Fruit fly (Drosophila melanogaster) whole organism, prepupa: Measurements from ENCODE around the gene comm3.
A peak's percentile ranks its signal among the peaks of the same experiment; 100 is the strongest.

ENCODE experiments used
- Blimp-1 ChIP-seq: fragments of 200-800 bp; sonication (Bioruptor generic); optimal IDR thresholded peaks from 3 replicates; lab custom pipeline; 2017; ENCODE audit warnings: missing biosample characterization, missing genetic modification characterization, mild to moderate bottlenecking, moderate library complexity, missing genetic modification reagents
- CG11294 ChIP-seq: fragments of 200-800 bp; sonication (Bioruptor generic); IDR thresholded peaks from 2 replicates; pipeline ENCODE4 v1.3.6; 2022; ENCODE audit warnings: missing biosample characterization, missing genetic modification characterization
- CG11762 ChIP-seq: fragments of 200-800 bp; sonication (Bioruptor generic); optimal IDR thresholded peaks from 3 replicates; lab custom pipeline; 2016; ENCODE audit warnings: missing biosample characterization, missing genetic modification characterization; ENCODE audit not compliant: insufficient read depth
- CG11902 ChIP-seq: fragments of 200-800 bp; sonication (Bioruptor generic); optimal IDR thresholded peaks from 3 replicates; lab custom pipeline; 2016; ENCODE audit warnings: missing biosample characterization, missing genetic modification characterization
- CG15336 ChIP-seq: fragments of 200-800 bp; sonication (Bioruptor generic); IDR thresholded peaks from 2 replicates; pipeline ENCODE4 v1.3.6; 2022; ENCODE audit warnings: missing biosample characterization, missing genetic modification characterization
- CG1621 ChIP-seq: fragments of 200-800 bp; sonication (Bioruptor generic); optimal IDR thresholded peaks from 3 replicates; lab custom pipeline; 2018; ENCODE audit warnings: missing biosample characterization, mild to moderate bottlenecking, missing genetic modification characterization
- CG16779 ChIP-seq: fragments of 200-800 bp; sonication (Bioruptor generic); optimal IDR thresholded peaks from 3 replicates; lab custom pipeline; 2017; ENCODE audit warnings: missing biosample characterization, mild to moderate bottlenecking, missing genetic modification characterization
- CG31627 ChIP-seq: fragments of 200-800 bp; sonication (Bioruptor generic); optimal IDR thresholded peaks from 3 replicates; lab custom pipeline; 2016; ENCODE audit warnings: missing biosample characterization, missing genetic modification characterization
- CG32006 ChIP-seq: fragments of 200-800 bp; sonication (Bioruptor generic); optimal IDR thresholded peaks from 3 replicates; lab custom pipeline; 2017; ENCODE audit warnings: missing biosample characterization, mild to moderate bottlenecking, missing genetic modification characterization
- CG34406 ChIP-seq: fragments of 200-800 bp; sonication (Bioruptor generic); optimal IDR thresholded peaks from 3 replicates; lab custom pipeline; 2016; ENCODE audit warnings: missing biosample characterization, missing genetic modification characterization
- CG3919 ChIP-seq: fragments of 200-800 bp; sonication (Bioruptor generic); optimal IDR thresholded peaks from 3 replicates; lab custom pipeline; 2016; ENCODE audit warnings: missing biosample characterization, missing genetic modification characterization
- CG4318 ChIP-seq: fragments of 200-800 bp; sonication (Bioruptor generic); optimal IDR thresholded peaks from 3 replicates; lab custom pipeline; 2017; ENCODE audit warnings: missing biosample characterization, mild to moderate bottlenecking, missing genetic modification characterization
- CG6163 ChIP-seq: fragments of 200-800 bp; sonication (Bioruptor generic); IDR thresholded peaks from 3 replicates; pipeline ENCODE4 v1.3.6; 2022; ENCODE audit warnings: missing biosample characterization, missing genetic modification characterization
- CG6276 ChIP-seq: fragments of 200-800 bp; sonication (Bioruptor generic); optimal IDR thresholded peaks from 2 replicates; lab custom pipeline; 2017; ENCODE audit warnings: missing biosample characterization, mild to moderate bottlenecking, missing genetic modification characterization
- CG6854 ChIP-seq: fragments of 200-800 bp; sonication (Bioruptor generic); optimal IDR thresholded peaks from 2 replicates; lab custom pipeline; 2017; ENCODE audit warnings: missing biosample characterization, mild to moderate bottlenecking, missing genetic modification characterization
- CG8119 ChIP-seq: fragments of 200-800 bp; sonication (Bioruptor generic); IDR thresholded peaks from 3 replicates; pipeline ENCODE4 v1.3.6; 2022; ENCODE audit warnings: missing biosample characterization, missing genetic modification characterization
- CG8319 ChIP-seq: fragments of 200-800 bp; sonication (Bioruptor generic); optimal IDR thresholded peaks from 3 replicates; lab custom pipeline; 2016; ENCODE audit warnings: missing biosample characterization, missing genetic modification characterization
- CG8632 ChIP-seq: fragments of 200-800 bp; sonication (Bioruptor generic); optimal IDR thresholded peaks from 3 replicates; lab custom pipeline; 2016; ENCODE audit warnings: missing biosample characterization, missing genetic modification characterization
- CG9139 ChIP-seq: fragments of 200-800 bp; sonication (Bioruptor generic); optimal IDR thresholded peaks from 3 replicates; lab custom pipeline; 2017; ENCODE audit warnings: missing biosample characterization, mild to moderate bottlenecking, missing genetic modification characterization
- Eip75B ChIP-seq: fragments of 200-800 bp; sonication (Bioruptor generic); optimal IDR thresholded peaks from 3 replicates; lab custom pipeline; 2016; ENCODE audit warnings: missing biosample characterization, missing genetic modification characterization
- Eip78C ChIP-seq: fragments of 200-800 bp; sonication (Bioruptor generic); peaks from one replicate; lab custom pipeline; 2016; ENCODE audit warnings: missing biosample characterization, missing genetic modification characterization
- Eip93F ChIP-seq: fragments of 200-800 bp; sonication (Bioruptor generic); optimal IDR thresholded peaks from 2 replicates; lab custom pipeline; 2016; ENCODE audit warnings: missing biosample characterization, mild to moderate bottlenecking, missing genetic modification characterization
- Ets21C ChIP-seq: fragments of 200-800 bp; sonication (Bioruptor generic); optimal IDR thresholded peaks from 3 replicates; lab custom pipeline; 2016; ENCODE audit warnings: missing biosample characterization, missing genetic modification characterization
- Gug ChIP-seq: fragments of 200-800 bp; sonication (Bioruptor generic); IDR thresholded peaks from 2 replicates; pipeline ENCODE4 v1.3.6; 2022; ENCODE audit warnings: missing biosample characterization, missing genetic modification characterization
- Hr38 ChIP-seq: sonication (Bioruptor generic); optimal IDR thresholded peaks from 2 replicates; lab custom pipeline; 2016; ENCODE audit warnings: missing biosample characterization, missing genetic modification characterization
- Hr39 ChIP-seq: fragments of 200-800 bp; sonication (Bioruptor generic); optimal IDR thresholded peaks from 2 replicates; lab custom pipeline; 2016; ENCODE audit warnings: missing biosample characterization, missing genetic modification characterization
- Met ChIP-seq: fragments of 200-800 bp; sonication (Bioruptor generic); optimal IDR thresholded peaks from 3 replicates; lab custom pipeline; 2016; ENCODE audit warnings: missing biosample characterization, missing genetic modification characterization
- OdsH ChIP-seq: fragments of 200-800 bp; sonication (Bioruptor generic); optimal IDR thresholded peaks from 3 replicates; lab custom pipeline; 2016; ENCODE audit warnings: missing biosample characterization, missing genetic modification characterization
- Sox14 ChIP-seq: fragments of 200-800 bp; sonication (Bioruptor generic); optimal IDR thresholded peaks from 3 replicates; lab custom pipeline; 2016; ENCODE audit warnings: missing biosample characterization, missing genetic modification characterization
- Sox15 ChIP-seq: fragments of 200-800 bp; sonication (Bioruptor generic); optimal IDR thresholded peaks from 3 replicates; lab custom pipeline; 2016; ENCODE audit warnings: missing biosample characterization, missing genetic modification characterization
- achi ChIP-seq: fragments of 200-800 bp; sonication (Bioruptor generic); optimal IDR thresholded peaks from 3 replicates; lab custom pipeline; 2016; ENCODE audit warnings: missing biosample characterization, missing genetic modification characterization
- acj6 ChIP-seq: fragments of 200-800 bp; sonication (Bioruptor generic); optimal IDR thresholded peaks from 3 replicates; lab custom pipeline; 2016; ENCODE audit warnings: missing biosample characterization, missing genetic modification characterization
- cyc ChIP-seq: fragments of 200-800 bp; sonication (Bioruptor generic); optimal IDR thresholded peaks from 3 replicates; lab custom pipeline; 2016; ENCODE audit warnings: missing biosample characterization, missing genetic modification characterization
- dac ChIP-seq: fragments of 200-800 bp; sonication (Bioruptor generic); optimal IDR thresholded peaks from 2 replicates; lab custom pipeline; 2017; ENCODE audit warnings: missing biosample characterization, mild to moderate bottlenecking, missing genetic modification characterization
- dsx ChIP-seq: fragments of 200-800 bp; optimal IDR thresholded peaks from 3 replicates; lab custom pipeline; 2019; ENCODE audit warnings: missing biosample characterization, mild to moderate bottlenecking, missing genetic modification characterization, moderate library complexity; ENCODE audit not compliant: poor library complexity, severe bottlenecking
- eg ChIP-seq: fragments of 200-800 bp; sonication (Bioruptor generic); IDR thresholded peaks from 3 replicates; pipeline ENCODE4 v1.3.6; 2022; ENCODE audit warnings: missing biosample characterization, missing genetic modification characterization
- fd85E ChIP-seq: fragments of 200-800 bp; sonication (Bioruptor generic); optimal IDR thresholded peaks from 3 replicates; lab custom pipeline; 2016; ENCODE audit warnings: missing biosample characterization, missing genetic modification characterization
- fkh ChIP-seq: fragments of 200-800 bp; sonication (Bioruptor generic); optimal IDR thresholded peaks from 3 replicates; lab custom pipeline; 2017; ENCODE audit warnings: missing biosample characterization, mild to moderate bottlenecking, missing genetic modification characterization, moderate library complexity
- lz ChIP-seq: fragments of 200-800 bp; sonication (Bioruptor generic); optimal IDR thresholded peaks from 3 replicates; lab custom pipeline; 2016; ENCODE audit warnings: missing biosample characterization, missing genetic modification characterization
- net ChIP-seq: fragments of 200-800 bp; sonication (Bioruptor generic); optimal IDR thresholded peaks from 3 replicates; lab custom pipeline; 2016; ENCODE audit warnings: missing biosample characterization, missing genetic modification characterization
- spab ChIP-seq: fragments of 200-800 bp; sonication (Bioruptor generic); optimal IDR thresholded peaks from 2 replicates; lab custom pipeline; 2017; ENCODE audit warnings: missing biosample characterization, mild to moderate bottlenecking, missing genetic modification characterization, missing genetic modification reagents
- ss ChIP-seq, 2 experiments: fragments of 200-800 bp; sonication (Bioruptor generic); optimal IDR thresholded peaks; 2 replicates in 1 of 2; 3 replicates in 1 of 2; lab custom pipeline; 2017 to 2018; ENCODE audit warnings: mild to moderate bottlenecking in 2 of 2, missing biosample characterization in 2 of 2, missing genetic modification characterization in 2 of 2, moderate library complexity in 1 of 2
- svp ChIP-seq: fragments of 200-800 bp; sonication (Bioruptor generic); peaks from one replicate; lab custom pipeline; 2016; ENCODE audit warnings: missing biosample characterization, missing genetic modification characterization
- topi ChIP-seq: fragments of 200-800 bp; sonication (Bioruptor generic); optimal IDR thresholded peaks from 3 replicates; lab custom pipeline; 2016; ENCODE audit warnings: missing biosample characterization, missing genetic modification characterization
- vri ChIP-seq: fragments of 200-800 bp; sonication (Bioruptor generic); optimal IDR thresholded peaks from 3 replicates; lab custom pipeline; 2016; ENCODE audit warnings: missing biosample characterization, mild to moderate bottlenecking, missing genetic modification characterization

comm3 gene

DNA sequence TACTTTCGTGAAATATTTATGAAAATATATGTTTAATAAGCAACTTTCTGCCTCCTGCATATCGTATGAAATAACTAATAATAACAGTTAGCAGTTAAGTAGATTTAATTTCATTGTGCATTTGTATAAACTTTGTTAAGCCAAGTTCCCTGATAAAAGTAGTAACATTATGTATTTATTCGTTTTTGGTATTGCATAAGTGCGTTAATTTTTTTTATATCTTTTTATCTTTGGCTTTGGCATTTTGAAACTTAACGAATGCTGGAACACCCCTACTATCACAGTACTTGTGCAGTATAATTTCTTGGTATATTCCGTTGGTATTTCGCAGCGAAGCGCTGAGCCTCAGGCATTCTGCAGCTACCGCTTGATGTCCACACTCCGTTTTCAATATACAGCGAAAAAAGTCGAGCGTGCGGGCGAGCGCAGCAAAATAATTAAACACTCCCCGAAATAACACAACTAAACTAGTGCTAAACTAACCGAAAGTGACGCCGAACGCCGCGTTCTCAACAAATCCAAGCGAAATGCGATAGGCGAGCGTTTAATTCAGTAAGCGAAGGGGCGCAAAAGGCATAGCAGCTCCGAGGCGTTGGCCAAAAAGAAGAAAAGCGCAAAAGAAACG lies 58.9 kb downstream of the comm3 start, which contains the start of gene RhoGAP71E (continued):
- TF ChIP-seq CG6163 (GFP tag; lab: Robert Waterston, UW) (peak; percentile 78; the same call in 2 of the 3 replicates), spab (GFP tag; lab: Kevin White, UChicago) (no peak), Eip93F (GFP tag; lab: Kevin White, UChicago) (no peak), vri (GFP tag; lab: Kevin White, UChicago) (no peak), Met (GFP tag; lab: Kevin White, UChicago) (no peak), eg (peak; percentile 55; the same call in 2 of the 3 replicates), ss (GFP tag; optimal IDR thresholded peaks at IDR 0.05; lab: Kevin White, UChicago) (peak in 1 of 2 experiments; percentile 58), cyc (GFP tag; lab: Kevin White, UChicago) (peak; percentile 16), Sox14 (peak; percentile 33), Gug (GFP tag; lab: Robert Waterston, UW) (peak; percentile 46), dac (GFP tag; lab: Kevin White, UChicago) (no peak), CG15336 (GFP tag; lab: Robert Waterston, UW) (peak; percentile 63)

DNA sequence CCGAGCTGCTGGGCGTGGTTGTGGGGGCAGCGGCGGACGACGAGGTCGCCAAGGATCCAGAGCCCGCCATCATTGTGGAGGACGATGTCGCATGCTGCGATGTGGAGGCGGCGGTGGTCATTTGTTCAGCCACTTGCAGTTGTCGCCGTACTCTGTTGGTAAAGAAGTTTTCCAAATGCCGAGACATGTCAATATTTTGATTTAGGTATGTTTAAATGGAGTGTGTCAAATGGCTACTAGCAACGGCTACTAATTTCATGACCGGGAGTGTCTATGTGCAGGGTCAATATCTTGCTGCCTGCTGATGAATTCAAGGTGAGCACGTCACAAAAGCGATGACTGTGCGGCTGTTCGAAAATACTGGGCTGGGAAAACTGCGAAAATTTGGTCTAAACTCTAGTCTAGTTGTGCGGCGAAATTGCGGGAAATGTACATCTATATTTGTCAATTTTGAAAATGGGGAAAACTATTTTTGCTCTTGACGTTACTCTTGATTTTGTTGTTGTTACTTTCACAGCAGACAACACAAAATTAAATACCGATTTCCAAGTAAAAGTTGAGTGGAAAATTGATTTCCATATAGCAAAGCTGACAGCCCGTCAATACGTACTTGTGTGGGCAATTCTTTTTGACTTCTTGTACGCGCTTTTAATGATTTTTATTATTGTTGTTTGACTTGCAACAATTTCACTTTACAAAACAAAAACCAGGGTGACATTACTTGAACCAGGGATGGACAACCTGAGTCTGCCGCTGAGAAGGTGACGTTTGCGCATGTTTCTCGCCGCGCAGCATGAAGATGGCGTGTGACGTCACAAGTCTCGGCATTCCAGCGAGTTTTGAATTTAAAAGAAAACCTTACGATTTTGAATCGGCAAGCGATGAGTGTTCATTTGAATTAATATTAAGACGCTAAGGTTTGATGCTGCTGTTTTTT lies 59.8 kb downstream of the comm3 start, which contains the start of gene CG7656:
Gene CG7656, minus strand, starts transcription at position 731 of the 937 bp plus-strand sequence.
- TF ChIP-seq Blimp-1 (GFP tag; lab: Kevin White, UChicago) (no peak), Hr39 (GFP tag; lab: Kevin White, UChicago) (peak; percentile 75), fkh (GFP tag; lab: Kevin White, UChicago) (peak; percentile 58), dac (GFP tag; lab: Kevin White, UChicago) (no peak), CG6854 (GFP tag; lab: Kevin White, UChicago) (peak; percentile 12), CG32006 (GFP tag; lab: Kevin White, UChicago) (peak; percentile 27), CG16779 (tag; lab: Kevin White, UChicago) (no peak), CG8119 (GFP tag; lab: Robert Waterston, UW) (0 out of 3 replicates have a peak, but pooled peaks have one; percentile 35), Eip75B (GFP tag; lab: Kevin White, UChicago) (peak; percentile 49), vri (GFP tag; lab: Kevin White, UChicago) (no peak), CG31627 (GFP tag; lab: Kevin White, UChicago) (peak; percentile 79), Sox15 (GFP tag; lab: Kevin White, UChicago) (peak; percentile 47), CG11902 (peak; percentile 14), cyc (GFP tag; lab: Kevin White, UChicago) (peak; percentile 77), CG8319 (peak; percentile 27), CG11762 (GFP tag; lab: Kevin White, UChicago) (no peak), topi (peak; percentile 30), CG8632 (GFP tag; lab: Kevin White, UChicago) (no peak), lz (peak; percentile 64), fd85E (GFP tag; lab: Kevin White, UChicago) (no peak), CG3919 (GFP tag; lab: Kevin White, UChicago) (peak; percentile 78), CG34406 (GFP tag; lab: Kevin White, UChicago) (no peak), net (GFP tag; lab: Kevin White, UChicago) (peak; percentile 43), Hr38 (GFP tag; lab: Kevin White, UChicago) (no peak), Sox14 (peak; percentile 79), CG9139 (GFP tag; lab: Kevin White, UChicago) (no peak), achi (GFP tag; lab: Kevin White, UChicago) (peak; percentile 55), Eip78C (GFP tag; lab: Kevin White, UChicago) (peak; percentile 82), acj6 (GFP tag; lab: Kevin White, UChicago) (peak; percentile 69), OdsH (peak; percentile 65), ss (GFP tag; optimal IDR thresholded peaks at IDR 0.05; lab: Kevin White, UChicago) (no peak), Met (GFP tag; lab: Kevin White, UChicago) (peak; percentile 65), eg (peak; percentile 64), CG6276 (GFP tag; lab: Kevin White, UChicago) (no peak), Gug (GFP tag; lab: Robert Waterston, UW) (no peak), CG11294 (GFP tag; lab: Robert Waterston, UW) (peak; percentile 29; the same call in 1 of the 2 replicates), svp (peak; percentile 91), dsx (GFP tag; lab: Kevin White, UChicago) (peak; percentile 84), Eip93F (GFP tag; lab: Kevin White, UChicago) (no peak), Ets21C (GFP tag; lab: Kevin White, UChicago) (no peak), CG15336 (GFP tag; lab: Robert Waterston, UW) (peak; percentile 48), CG1621 (no peak), CG4318 (GFP tag; lab: Kevin White, UChicago) (no peak)
